Fruit fly (Drosophila melanogaster) whole organism, embryonic: ENCODE data around the gene CG14088.
A peak's percentile ranks its signal among the peaks of the same experiment; 100 is the strongest.

Experiments used
- Asciz ChIP-seq: fragments of 200-800 bp; sonication (Bioruptor generic); optimal IDR thresholded peaks from 2 replicates; lab custom pipeline; 2017; ENCODE audit warnings: missing biosample characterization, mild to moderate bottlenecking, missing genetic modification characterization, missing genetic modification reagents
- Awh ChIP-seq: fragments of 200-800 bp; sonication (Bioruptor generic); IDR thresholded peaks from 2 replicates; pipeline ENCODE4, ENCODE4 v1.3.6; 2022; ENCODE audit warnings: missing biosample characterization, missing genetic modification characterization
- Bteb2 ChIP-seq: fragments of 200-800 bp; sonication (Bioruptor generic); optimal IDR thresholded peaks from 2 replicates; lab custom pipeline; 2016; ENCODE audit warnings: missing biosample characterization, missing genetic modification characterization
- CG10267 ChIP-seq: fragments of 200-800 bp; sonication (Bioruptor generic); optimal IDR thresholded peaks from 2 replicates; lab custom pipeline; 2018; ENCODE audit warnings: missing biosample characterization, mild to moderate bottlenecking, missing genetic modification characterization, moderate library complexity
- CG10431 ChIP-seq: fragments of 200-800 bp; sonication (Bioruptor generic); optimal IDR thresholded peaks from 3 replicates; lab custom pipeline; 2018; ENCODE audit warnings: missing biosample characterization, mild to moderate bottlenecking, missing genetic modification characterization
- CG10959 ChIP-seq: fragments of 200-800 bp; sonication (Bioruptor generic); IDR thresholded peaks from 2 replicates; pipeline ENCODE4 v1.3.6; 2022; ENCODE audit warnings: missing biosample characterization, missing genetic modification characterization
- CG11398 ChIP-seq: fragments of 200-800 bp; sonication (Bioruptor generic); optimal IDR thresholded peaks from 2 replicates; lab custom pipeline; 2016; ENCODE audit warnings: missing biosample characterization, missing genetic modification characterization
- CG12155 ChIP-seq: fragments of 200-800 bp; sonication (Bioruptor generic); optimal IDR thresholded peaks from 3 replicates; lab custom pipeline; 2016; ENCODE audit warnings: missing biosample characterization, missing genetic modification characterization
- CG13123 ChIP-seq: fragments of 200-800 bp; sonication (Bioruptor generic); optimal IDR thresholded peaks from 2 replicates; lab custom pipeline; 2016; ENCODE audit warnings: missing biosample characterization, missing genetic modification characterization
- CG15514 ChIP-seq: fragments of 200-800 bp; sonication (Bioruptor generic); optimal IDR thresholded peaks from 3 replicates; lab custom pipeline; 2017; ENCODE audit warnings: missing biosample characterization, missing genetic modification characterization, mild to moderate bottlenecking, moderate library complexity, missing genetic modification reagents
- CG17361 ChIP-seq: fragments of 200-800 bp; sonication (Bioruptor generic); IDR thresholded peaks from 3 replicates; pipeline ENCODE4 v1.3.6; 2022; ENCODE audit warnings: missing biosample characterization, missing genetic modification characterization
- CG1832 ChIP-seq: fragments of 200-800 bp; sonication (Bioruptor generic); optimal IDR thresholded peaks from 2 replicates; lab custom pipeline; 2017; ENCODE audit warnings: missing biosample characterization, mild to moderate bottlenecking, missing genetic modification characterization, inconsistent platforms
- CG3847 ChIP-seq: fragments of 200-800 bp; sonication (Bioruptor generic); IDR thresholded peaks from 2 replicates; pipeline ENCODE4 v1.3.6; 2022; ENCODE audit warnings: missing biosample characterization, missing genetic modification characterization
- CG6175 ChIP-seq: fragments of 200-800 bp; sonication (Bioruptor generic); IDR thresholded peaks from 3 replicates; pipeline ENCODE4 v1.3.6; 2022; ENCODE audit warnings: missing biosample characterization, missing genetic modification characterization
- CG6813 ChIP-seq: fragments of 200-800 bp; sonication (Bioruptor generic); optimal IDR thresholded peaks from 2 replicates; lab custom pipeline; 2017; ENCODE audit warnings: missing biosample characterization, missing genetic modification characterization, mild to moderate bottlenecking, moderate library complexity, missing genetic modification reagents
- CG7556 ChIP-seq: fragments of 200-800 bp; sonication (Bioruptor generic); optimal IDR thresholded peaks from 2 replicates; lab custom pipeline; 2017; ENCODE audit warnings: missing biosample characterization, mild to moderate bottlenecking, missing genetic modification characterization
- CG8388 ChIP-seq: fragments of 200-800 bp; sonication (Bioruptor generic); optimal IDR thresholded peaks from 2 replicates; lab custom pipeline; 2019; ENCODE audit warnings: missing biosample characterization, mild to moderate bottlenecking, missing genetic modification characterization, moderate library complexity
- CG9817 ChIP-seq: fragments of 200-800 bp; sonication (Bioruptor generic); optimal IDR thresholded peaks from 2 replicates; lab custom pipeline; 2018; ENCODE audit warnings: missing biosample characterization, mild to moderate bottlenecking, missing genetic modification characterization, moderate library complexity
- CrebB ChIP-seq: fragments of 200-800 bp; sonication (Bioruptor generic); optimal IDR thresholded peaks from 3 replicates; lab custom pipeline; 2018; ENCODE audit warnings: missing biosample characterization, mild to moderate bottlenecking, missing genetic modification characterization
- Dip2 ChIP-seq: fragments of 200-800 bp; sonication (Bioruptor generic); IDR thresholded peaks from 2 replicates; pipeline ENCODE4 v1.3.6; 2022; ENCODE audit warnings: missing biosample characterization, missing genetic modification characterization
- Dref ChIP-seq: fragments of 200-800 bp; sonication (Bioruptor generic); IDR thresholded peaks from 2 replicates; pipeline ENCODE4 v1.3.6; 2022; ENCODE audit warnings: missing biosample characterization, missing genetic modification characterization
- H15 ChIP-seq: fragments of 200-800 bp; sonication (Bioruptor generic); IDR thresholded peaks from 3 replicates; pipeline ENCODE4 v1.3.6; 2022; ENCODE audit warnings: missing biosample characterization, missing genetic modification characterization
- H2.0 ChIP-seq: fragments of 200-800 bp; sonication (Bioruptor generic); IDR thresholded peaks from 2 replicates; pipeline ENCODE4 v1.3.6; 2022; ENCODE audit warnings: missing biosample characterization, missing genetic modification characterization
- Jarid2 ChIP-seq: fragments of 200-800 bp; sonication (Bioruptor generic); optimal IDR thresholded peaks from 3 replicates; lab custom pipeline; 2017; ENCODE audit warnings: mild to moderate bottlenecking, missing biosample characterization, missing genetic modification reagents, missing genetic modification characterization
- MTF-1 ChIP-seq: fragments of 200-800 bp; sonication (Bioruptor generic); optimal IDR thresholded peaks from 2 replicates; lab custom pipeline; 2018; ENCODE audit warnings: missing biosample characterization, mild to moderate bottlenecking, missing genetic modification characterization, borderline replicate concordance
- NK7.1 ChIP-seq: fragments of 200-800 bp; sonication (Bioruptor generic); optimal IDR thresholded peaks from 3 replicates; lab custom pipeline; 2016; ENCODE audit warnings: missing biosample characterization, missing genetic modification characterization
- Neu2 ChIP-seq: fragments of 200-800 bp; sonication (Bioruptor generic); optimal IDR thresholded peaks from 3 replicates; lab custom pipeline; 2016; ENCODE audit warnings: missing biosample characterization, missing genetic modification characterization, borderline replicate concordance
- Nf-YC ChIP-seq: fragments of 200-800 bp; optimal IDR thresholded peaks from 3 replicates; lab custom pipeline; 2019; ENCODE audit warnings: missing biosample characterization, mild to moderate bottlenecking, missing genetic modification characterization, moderate library complexity
- Tbp ChIP-seq: fragments of >200 bp; optimal IDR thresholded peaks from 2 replicates; lab custom pipeline; 2018; ENCODE audit warnings: missing biosample characterization, missing genetic modification characterization
- Usf ChIP-seq: fragments of 200-800 bp; sonication (Bioruptor generic); optimal IDR thresholded peaks from 2 replicates; lab custom pipeline; 2017; ENCODE audit warnings: missing genotype, missing biosample characterization, missing genetic modification characterization
- al ChIP-seq: fragments of 200-800 bp; sonication (Bioruptor generic); IDR thresholded peaks from 2 replicates; pipeline ENCODE4 v1.3.6; 2022; ENCODE audit warnings: missing biosample characterization, missing genetic modification characterization
- amos ChIP-seq: fragments of 200-800 bp; sonication (Bioruptor generic); IDR thresholded peaks from 2 replicates; pipeline ENCODE4 v1.3.6; 2022; ENCODE audit warnings: missing biosample characterization, missing genetic modification characterization; ENCODE audit not compliant: partially characterized antibody
- ap ChIP-seq: fragments of 200-800 bp; sonication (Bioruptor generic); IDR thresholded peaks from 2 replicates; pipeline ENCODE4 v1.3.6; 2022; ENCODE audit warnings: missing biosample characterization, missing genetic modification characterization
- bigmax ChIP-seq: fragments of 200-800 bp; sonication (Bioruptor generic); optimal IDR thresholded peaks from 2 replicates; lab custom pipeline; 2018; ENCODE audit warnings: missing biosample characterization, mild to moderate bottlenecking, missing genetic modification characterization
- dan ChIP-seq: fragments of 200-800 bp; sonication (Bioruptor generic); IDR thresholded peaks from 2 replicates; pipeline ENCODE4 v1.3.6; 2022; ENCODE audit warnings: missing biosample characterization, missing genetic modification characterization
- dmrt11E ChIP-seq: fragments of 200-800 bp; sonication (Bioruptor generic); optimal IDR thresholded peaks from 3 replicates; lab custom pipeline; 2018; ENCODE audit warnings: missing biosample characterization, mild to moderate bottlenecking, missing genetic modification characterization, moderate library complexity
- ewg ChIP-seq: fragments of 200-800 bp; sonication (Bioruptor generic); optimal IDR thresholded peaks from 3 replicates; lab custom pipeline; 2017; ENCODE audit warnings: mild to moderate bottlenecking, missing biosample characterization, missing genetic modification reagents, missing genetic modification characterization
- gsb-n ChIP-seq: fragments of 200-800 bp; sonication (Bioruptor generic); optimal IDR thresholded peaks from 3 replicates; lab custom pipeline; 2018; ENCODE audit warnings: missing biosample characterization, mild to moderate bottlenecking, missing genetic modification characterization
- jumu ChIP-seq: fragments of 200-800 bp; sonication (Bioruptor generic); optimal IDR thresholded peaks from 3 replicates; lab custom pipeline; 2016; ENCODE audit warnings: missing biosample characterization, missing genetic modification characterization
- mirr ChIP-seq: fragments of 200-800 bp; sonication (Bioruptor generic); optimal IDR thresholded peaks from 3 replicates; lab custom pipeline; 2018; ENCODE audit warnings: missing biosample characterization, mild to moderate bottlenecking, missing genetic modification characterization
- nau ChIP-seq: fragments of 200-800 bp; sonication (Bioruptor generic); optimal IDR thresholded peaks from 3 replicates; lab custom pipeline; 2017; ENCODE audit warnings: missing biosample characterization, mild to moderate bottlenecking, missing genetic modification characterization, missing genetic modification reagents
- nerfin-1 ChIP-seq: fragments of 200-800 bp; sonication (Bioruptor generic); optimal IDR thresholded peaks from 3 replicates; lab custom pipeline; 2019; ENCODE audit warnings: missing biosample characterization, mild to moderate bottlenecking, missing genetic modification characterization, moderate library complexity
- otp ChIP-seq: fragments of 200-800 bp; sonication (Bioruptor generic); IDR thresholded peaks from 3 replicates; pipeline ENCODE4, ENCODE4 v1.3.6; 2022; ENCODE audit warnings: missing biosample characterization, missing genetic modification characterization
- pan ChIP-seq, 4 experiments: fragments of >200 bp in 3 of 4; fragments of 200-800 bp in 1 of 4; sonication (Bioruptor generic) in 1 of 4; optimal IDR thresholded peaks in 3 of 4; IDR thresholded peaks in 1 of 4; 2 replicates each; pipeline versions ENCODE4 v1.3.6 to Lab custom; 2017 to 2022; ENCODE audit warnings: missing biosample characterization in 2 of 4, missing genetic modification characterization in 2 of 4, mixed read lengths in 1 of 4
- pho ChIP-seq: fragments of 200-800 bp; sonication (Bioruptor generic); optimal IDR thresholded peaks from 2 replicates; lab custom pipeline; 2016; ENCODE audit warnings: missing biosample characterization, missing genetic modification characterization
- trem ChIP-seq: fragments of 200-800 bp; optimal IDR thresholded peaks from 3 replicates; lab custom pipeline; 2019; ENCODE audit warnings: missing biosample characterization, mild to moderate bottlenecking, missing genetic modification characterization, moderate library complexity
- tup ChIP-seq: fragments of 200-800 bp; sonication (Bioruptor generic); optimal IDR thresholded peaks from 2 replicates; lab custom pipeline; 2016; ENCODE audit warnings: missing biosample characterization, mild to moderate bottlenecking, missing genetic modification characterization, moderate library complexity
- wdn ChIP-seq: fragments of 200-800 bp; sonication (Bioruptor generic); IDR thresholded peaks from 2 replicates; pipeline ENCODE4 v1.3.6; 2022; ENCODE audit warnings: missing biosample characterization, missing genetic modification characterization
- wek ChIP-seq: fragments of 200-800 bp; sonication (Bioruptor generic); optimal IDR thresholded peaks from 3 replicates; lab custom pipeline; 2018; ENCODE audit warnings: missing biosample characterization, mild to moderate bottlenecking, missing genetic modification characterization, moderate library complexity

Gene CG14088

DNA sequence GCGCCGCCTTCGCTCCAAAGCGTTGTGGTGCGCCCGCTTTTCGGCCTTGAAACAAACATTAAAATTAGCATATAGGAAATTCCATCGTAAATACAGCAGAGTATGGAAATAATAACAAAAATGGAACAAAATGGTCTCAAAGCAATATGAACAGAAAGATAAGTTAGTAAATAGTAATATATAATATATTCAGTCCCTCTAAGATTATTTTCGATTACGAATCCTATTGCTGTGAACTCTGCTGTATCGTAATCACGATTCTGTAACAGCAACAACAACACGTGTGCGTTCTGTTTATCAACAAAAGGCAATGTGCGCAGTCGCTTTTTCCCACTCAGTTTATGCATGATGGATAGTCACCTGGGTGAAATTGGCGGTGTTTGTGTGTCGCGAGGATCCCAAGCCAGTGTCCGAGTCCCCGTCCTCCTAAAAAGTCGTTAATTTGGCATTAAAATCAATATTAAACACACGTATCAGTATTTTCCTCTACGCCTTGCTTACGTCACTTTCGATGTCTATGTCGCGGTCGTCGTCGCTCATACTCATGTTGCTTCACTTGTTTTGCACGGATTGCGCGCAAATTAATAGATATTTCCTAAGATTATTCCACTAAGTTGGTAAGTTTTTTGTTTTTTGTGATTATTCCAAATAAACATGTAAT lies 6.8 kb downstream of the CG14088 start, which contains the start of the genes CG42374 and Mettl5 (continued):
- TF ChIP-seq jumu (GFP tag; lab: Kevin White, UChicago) (no peak), nau (peak; percentile 27), CG12155 (GFP tag; lab: Kevin White, UChicago) (no peak), otp (no peak), NK7.1 (GFP tag; lab: Kevin White, UChicago) (no peak), pho (GFP tag; lab: Kevin White, UChicago) (no peak), CG6175 (GFP tag; lab: Robert Waterston, UW) (no peak), dmrt11E (tag; lab: Kevin White, UChicago) (no peak), ewg (GFP tag; lab: Kevin White, UChicago) (peak; percentile 11), amos (GFP tag; lab: Robert Waterston, UW) (no peak), CG11398 (GFP tag; lab: Kevin White, UChicago) (no peak), CrebB (tag; lab: Kevin White, UChicago) (peak; percentile 2), pan (optimal IDR thresholded peaks at IDR 0.05; lab: Kevin White, UChicago) (no peak), pan (GFP tag; optimal IDR thresholded peaks at IDR 0.05 in 1 of 2, IDR thresholded peaks at IDR 0.05 in 1 of 2) (peak in 1 of 2 experiments; percentile 71), Awh (peak; percentile 60; the same call in 1 of the 2 replicates), Bteb2 (no peak), CG10959 (no peak), CG17361 (GFP tag; lab: Robert Waterston, UW) (no peak), Neu2 (GFP tag; lab: Kevin White, UChicago) (no peak), ap (no peak), dan (GFP tag; lab: Robert Waterston, UW) (no peak), CG7556 (GFP tag; lab: Kevin White, UChicago) (peak; percentile 62), CG8388 (GFP tag; lab: Kevin White, UChicago) (peak; percentile 38), Dref (GFP tag; lab: Robert Waterston, UW) (no peak), CG10431 (GFP tag; lab: Kevin White, UChicago) (no peak), MTF-1 (GFP tag; lab: Kevin White, UChicago) (peak; percentile 63), Tbp (GFP tag; lab: Kevin White, UChicago) (no peak), CG3847 (no peak), tup (GFP tag; lab: Kevin White, UChicago) (no peak), wek (GFP tag; lab: Kevin White, UChicago) (no peak), CG6813 (GFP tag; lab: Kevin White, UChicago) (peak; percentile 35), H2.0 (GFP tag; lab: Robert Waterston, UW) (no peak), Dip2 (GFP tag; lab: Robert Waterston, UW) (no peak), wdn (GFP tag; lab: Robert Waterston, UW) (no peak), gsb-n (tag; lab: Kevin White, UChicago) (no peak), CG1832 (GFP tag; lab: Kevin White, UChicago) (no peak), Jarid2 (GFP tag; lab: Kevin White, UChicago) (no peak), bigmax (no peak), CG10267 (tag; lab: Kevin White, UChicago) (no peak), CG13123 (no peak), Asciz (GFP tag; lab: Kevin White, UChicago) (peak; percentile 39), al (0 out of 2 replicates have a peak, but pooled peaks have one; percentile 5), mirr (GFP tag; lab: Kevin White, UChicago) (no peak), nerfin-1 (tag; lab: Kevin White, UChicago) (peak; percentile 92), Nf-YC (tag; lab: Kevin White, UChicago) (no peak), CG15514 (peak; percentile 30), CG9817 (no peak), H15 (no peak), trem (tag; lab: Kevin White, UChicago) (no peak), Usf (no peak)
